Worm (Caenorhabditis elegans) whole organism, late embryonic: ENCODE results near the gene sec-20.

Source experiments
- K09A11.1 ChIP-seq: sonication (generic microtip); optimal IDR thresholded peaks from 2 replicates; lab custom pipeline; 2017; ENCODE audit warnings: antibody characterized with exemption, mild to moderate bottlenecking, missing genetic modification characterization, missing compliant biosample characterization; ENCODE audit not compliant: insufficient read depth
- ama-1 ChIP-seq: fragments of 150-350 bp; optimal IDR thresholded peaks from 2 replicates; lab custom pipeline; 2014
- ceh-9 ChIP-seq: sonication (generic microtip); optimal IDR thresholded peaks from 2 replicates; lab custom pipeline; 2016; ENCODE audit warnings: mild to moderate bottlenecking, missing genetic modification characterization, inconsistent platforms, missing compliant biosample characterization
- dve-1 ChIP-seq: sonication (generic microtip); optimal IDR thresholded peaks from 2 replicates; lab custom pipeline; 2017; ENCODE audit warnings: antibody characterized with exemption, mild to moderate bottlenecking, missing genetic modification characterization, missing compliant biosample characterization
- elt-2 ChIP-seq: sonication (generic microtip); optimal IDR thresholded peaks from 2 replicates; lab custom pipeline; 2016; ENCODE audit warnings: missing genetic modification reagents, missing genetic modification characterization, missing compliant biosample characterization
- fkh-6 ChIP-seq: sonication (generic microtip); optimal IDR thresholded peaks from 2 replicates; lab custom pipeline; 2016; ENCODE audit warnings: missing genetic modification characterization, missing compliant biosample characterization
- gmeb-2 ChIP-seq: sonication (generic microtip); optimal IDR thresholded peaks from 2 replicates; lab custom pipeline; 2016; ENCODE audit warnings: missing genetic modification characterization, inconsistent platforms, missing compliant biosample characterization
- madf-2 ChIP-seq: sonication (generic microtip); optimal IDR thresholded peaks from 2 replicates; lab custom pipeline; 2017; ENCODE audit warnings: missing genetic modification characterization, missing compliant biosample characterization
- nhr-11 ChIP-seq: fragments of 150-350 bp; optimal IDR thresholded peaks from 2 replicates; lab custom pipeline; 2014; ENCODE audit warnings: missing biosample characterization, missing genetic modification characterization
- pag-3 ChIP-seq: sonication (generic microtip); optimal IDR thresholded peaks from 2 replicates; lab custom pipeline; 2016; ENCODE audit warnings: missing compliant biosample characterization, missing genetic modification characterization, borderline replicate concordance
- pha-4 ChIP-seq: fragments of 150-350 bp; optimal IDR thresholded peaks from 2 replicates; lab custom pipeline; 2018; ENCODE audit warnings: missing biosample characterization, missing genetic modification reagents, missing genetic modification characterization
- pqm-1 ChIP-seq: sonication (generic microtip); optimal IDR thresholded peaks from 2 replicates; lab custom pipeline; 2016; ENCODE audit warnings: missing genetic modification characterization, missing compliant biosample characterization
- tbx-2 ChIP-seq: sonication (generic microtip); optimal IDR thresholded peaks from 2 replicates; lab custom pipeline; 2016; ENCODE audit warnings: missing genetic modification characterization, missing compliant biosample characterization
- unc-86 ChIP-seq: sonication (generic microtip); optimal IDR thresholded peaks from 2 replicates; lab custom pipeline; 2016; ENCODE audit warnings: missing genetic modification characterization, missing compliant biosample characterization

- TF ChIP-seq gmeb-2 (tag; lab: Kevin White, UChicago) (no peak), fkh-6 (no peak), pag-3 (no peak), ama-1 (lab: Kevin White, UChicago) (no peak), madf-2 (tag; lab: Kevin White, UChicago) (no peak), unc-86 (tag; lab: Kevin White, UChicago) (no peak), elt-2 (no peak), tbx-2 (tag; lab: Kevin White, UChicago) (no peak), nhr-11 (tag; lab: Kevin White, UChicago) (no peak), K09A11.1 (tag; lab: Kevin White, UChicago) (no peak), ceh-9 (tag; lab: Kevin White, UChicago) (no peak), dve-1 (no peak), pha-4 (tag; lab: Kevin White, UChicago) (no peak), pqm-1 (tag; lab: Kevin White, UChicago) (no peak)
These were observed 44.3 kb upstream of the sec-20 start, which contains the start of gene sqst-5 for ce11 chrIII:147570-148076.
